Fruit fly (Drosophila melanogaster): Measurements from ENCODE around the gene Vha100-4.

The Vha100-4 gene

DNA sequence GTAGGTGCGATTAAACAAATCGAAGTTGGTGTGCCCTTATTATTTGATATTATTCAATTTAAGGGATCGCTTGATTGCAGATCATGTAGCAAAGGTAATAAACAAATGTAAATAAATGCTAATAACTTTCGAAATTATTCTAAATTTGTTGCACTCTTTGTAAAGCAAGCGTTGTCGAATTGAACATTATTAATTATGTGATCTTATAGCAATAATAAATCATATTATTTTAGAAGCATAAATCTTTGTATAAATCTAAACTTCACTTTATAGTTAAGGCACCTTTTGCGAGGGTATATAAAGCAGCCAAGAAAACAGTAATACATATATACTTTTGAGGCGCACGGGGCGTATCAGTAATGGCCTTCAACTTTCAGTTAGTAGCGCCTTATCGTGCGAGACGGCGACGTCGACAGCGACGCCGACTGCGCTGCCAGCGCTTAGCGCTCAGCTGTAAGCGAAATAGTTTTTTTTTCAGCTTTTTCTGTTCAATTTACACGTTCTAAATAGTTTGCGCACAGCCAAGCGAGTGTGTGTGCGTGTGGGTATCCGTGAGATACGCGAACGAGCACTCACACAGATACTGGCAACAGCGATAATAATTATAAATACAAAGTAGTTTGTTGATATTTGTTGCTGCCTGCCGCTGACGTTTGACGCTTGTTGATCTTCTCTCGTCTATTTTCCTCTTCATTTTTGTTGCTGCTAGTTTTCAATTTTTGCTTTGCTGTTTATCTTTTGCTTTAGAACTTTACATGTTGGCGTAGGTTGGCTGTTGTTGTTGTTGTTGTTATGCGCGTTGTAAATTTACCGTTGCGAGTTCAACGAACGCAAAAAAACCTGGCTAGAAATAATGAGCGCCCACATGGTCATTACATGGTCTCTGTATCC, 49.5 kb upstream of the Vha100-4 start (continued):
- TF ChIP-seq gro (GFP tag; optimal IDR thresholded peaks at IDR 0.05) (peak; percentile 49), oc (tag; optimal IDR thresholded peaks at IDR 0.05) (no peak), twi (tag; optimal IDR thresholded peaks at IDR 0.05) (no peak), nom (GFP tag; optimal IDR thresholded peaks at IDR 0.05) (no peak), slbo (GFP tag; IDR thresholded peaks at IDR 0.05) (peak; percentile 72), CG8281 (tag; optimal IDR thresholded peaks at IDR 0.05) (peak; percentile 6), CG9817 (tag; optimal IDR thresholded peaks at IDR 0.05) (peak; percentile 45), CG16815 (GFP tag; optimal IDR thresholded peaks at IDR 0.05) (no peak), esg (GFP tag; conservative IDR thresholded peaks at IDR 0.05) (peak; percentile 22; the same call in 1 of the 2 replicates), CG11560 (tag; IDR thresholded peaks at IDR 0.05) (no peak), CG13287 (GFP tag; IDR thresholded peaks at IDR 0.05; ENCODE audit: partially characterized antibody) (0 out of 2 replicates have a peak, but pooled peaks have one; percentile 14), BEAF-32 (GFP tag; optimal IDR thresholded peaks at IDR 0.05) (no peak), CG6689 (GFP tag; IDR thresholded peaks at IDR 0.05) (peak; percentile 41; the same call in 1 of the 2 replicates), stwl (tag; optimal IDR thresholded peaks at IDR 0.05) (no peak), zen (tag; optimal IDR thresholded peaks at IDR 0.05) (peak; percentile 2), lbe (GFP tag; optimal IDR thresholded peaks at IDR 0.05) (no peak), CG30020 (tag; optimal IDR thresholded peaks at IDR 0.05) (no peak), Hr3 (GFP tag; optimal IDR thresholded peaks at IDR 0.05) (peak; percentile 30), CG14441 (GFP tag; IDR thresholded peaks at IDR 0.05) (peak; percentile 12; the same call in 1 of the 2 replicates), Fer3 (tag; optimal IDR thresholded peaks at IDR 0.05) (peak; percentile 68), CG3726 (GFP tag; IDR thresholded peaks at IDR 0.05) (no peak), Xrp1 (GFP tag; IDR thresholded peaks at IDR 0.05) (peak; percentile 70), chif (GFP tag; optimal IDR thresholded peaks at IDR 0.05) (peak in 1 of 2 experiments; percentile 29), dmrt99B (tag; optimal IDR thresholded peaks at IDR 0.05) (peak; percentile 54), CG12071 (GFP tag; optimal IDR thresholded peaks at IDR 0.05) (peak; percentile 58), gce (GFP tag; IDR thresholded peaks at IDR 0.05) (0 out of 3 replicates have a peak, but pooled peaks have one; percentile 39), fu2 (GFP tag; optimal IDR thresholded peaks at IDR 0.05) (no peak), tll (GFP tag; optimal IDR thresholded peaks at IDR 0.05) (no peak), sens (GFP tag) (peak; percentile 91), Kr (GFP tag; optimal IDR thresholded peaks at IDR 0.05) (no peak), ken (GFP tag; IDR thresholded peaks at IDR 0.05) (no peak), CG17912 (GFP tag; optimal IDR thresholded peaks at IDR 0.05) (no peak), CG17568 (GFP tag; optimal IDR thresholded peaks at IDR 0.05) (peak; percentile 69), CG6254 (GFP tag; optimal IDR thresholded peaks at IDR 0.05) (peak; percentile 34), CG7786 (GFP tag; optimal IDR thresholded peaks at IDR 0.05) (no peak), NK7.1 (GFP tag; optimal IDR thresholded peaks at IDR 0.05) (peak; percentile 20), Xbp1 (GFP tag; optimal IDR thresholded peaks at IDR 0.05) (peak; percentile 44), crol (GFP tag; IDR thresholded peaks at IDR 0.05) (no peak), ewg (GFP tag; optimal IDR thresholded peaks at IDR 0.05) (no peak), Ravus (GFP tag; IDR thresholded peaks at IDR 0.05) (no peak; the same call in 1 of the 2 replicates), h (optimal IDR thresholded peaks at IDR 0.05) (no peak), trem (tag; optimal IDR thresholded peaks at IDR 0.05) (no peak), CG6683 (GFP tag; optimal IDR thresholded peaks at IDR 0.05) (no peak), bbx (GFP tag; IDR thresholded peaks at IDR 0.05; ENCODE audit: partially characterized antibody) (no peak), ftz-f1 (GFP tag; optimal IDR thresholded peaks at IDR 0.05) (peak; percentile 94), Side (GFP tag; optimal IDR thresholded peaks at IDR 0.05) (peak; percentile 54), CG7963 (GFP tag; IDR thresholded peaks at IDR 0.05; ENCODE audit: partially characterized antibody) (no peak), Dbx (GFP tag; IDR thresholded peaks at IDR 0.05) (no peak)

All from whole organism, embryonic.